Fruit fly (Drosophila melanogaster) whole organism, embryonic: ENCODE data around the gene mora.

Source experiments
- Antp ChIP-seq: fragments of 200-800 bp; sonication (Bioruptor generic); optimal IDR thresholded peaks from 3 replicates; lab custom pipeline; 2016; ENCODE audit warnings: missing biosample characterization, missing genetic modification characterization
- CG10366 ChIP-seq: fragments of 200-800 bp; sonication (Bioruptor generic); IDR thresholded peaks from 2 replicates; pipeline ENCODE4 v1.3.6; 2022; ENCODE audit warnings: missing biosample characterization, missing genetic modification characterization
- CG11398 ChIP-seq: fragments of 200-800 bp; sonication (Bioruptor generic); optimal IDR thresholded peaks from 2 replicates; lab custom pipeline; 2016; ENCODE audit warnings: missing biosample characterization, missing genetic modification characterization
- CG11456 ChIP-seq: fragments of 200-800 bp; sonication (Bioruptor generic); IDR thresholded peaks from 3 replicates; pipeline ENCODE4 v1.3.6; 2022; ENCODE audit warnings: missing biosample characterization, missing genetic modification characterization
- CG11695 ChIP-seq: fragments of 200-800 bp; sonication (Bioruptor generic); IDR thresholded peaks from 3 replicates; pipeline ENCODE4 v1.3.6; 2022; ENCODE audit warnings: missing biosample characterization, missing genetic modification characterization
- CG12104 ChIP-seq: fragments of 200-800 bp; sonication (Bioruptor generic); optimal IDR thresholded peaks from 3 replicates; lab custom pipeline; 2016; ENCODE audit warnings: missing biosample characterization, missing genetic modification characterization
- CG12391 ChIP-seq: fragments of 200-800 bp; sonication (Bioruptor generic); optimal IDR thresholded peaks from 3 replicates; lab custom pipeline; 2018; ENCODE audit warnings: missing biosample characterization, mild to moderate bottlenecking, missing genetic modification characterization, moderate library complexity
- CG1602 ChIP-seq: fragments of 200-800 bp; sonication (Bioruptor generic); optimal IDR thresholded peaks from 3 replicates; lab custom pipeline; 2016; ENCODE audit warnings: missing biosample characterization, missing genetic modification characterization
- CG1603 ChIP-seq: fragments of 200-800 bp; sonication (Bioruptor generic); optimal IDR thresholded peaks from 2 replicates; lab custom pipeline; 2019; ENCODE audit warnings: missing biosample characterization, mild to moderate bottlenecking, missing genetic modification characterization, moderate library complexity
- CG2129 ChIP-seq: fragments of 200-800 bp; sonication (Bioruptor generic); IDR thresholded peaks from 2 replicates; pipeline ENCODE4 v1.3.6; 2022; ENCODE audit warnings: missing biosample characterization, missing genetic modification characterization; ENCODE audit not compliant: partially characterized antibody
- CG30403 ChIP-seq: fragments of 200-800 bp; sonication (Bioruptor generic); optimal IDR thresholded peaks from 3 replicates; lab custom pipeline; 2016; ENCODE audit warnings: missing biosample characterization, missing genetic modification characterization
- CG4424 ChIP-seq: fragments of 200-800 bp; sonication (Bioruptor generic); optimal IDR thresholded peaks from 3 replicates; lab custom pipeline; 2016; ENCODE audit warnings: missing biosample characterization, missing genetic modification characterization
- CG4730 ChIP-seq: fragments of 200-800 bp; sonication (Bioruptor generic); IDR thresholded peaks from 2 replicates; pipeline ENCODE4 v1.3.6; 2022; ENCODE audit warnings: missing biosample characterization, missing genetic modification characterization
- CG6813 ChIP-seq: fragments of 200-800 bp; sonication (Bioruptor generic); optimal IDR thresholded peaks from 2 replicates; lab custom pipeline; 2017; ENCODE audit warnings: missing biosample characterization, missing genetic modification characterization, mild to moderate bottlenecking, moderate library complexity, missing genetic modification reagents
- CG7839 ChIP-seq: fragments of 200-800 bp; sonication (Bioruptor generic); optimal IDR thresholded peaks from 3 replicates; lab custom pipeline; 2018; ENCODE audit warnings: missing biosample characterization, mild to moderate bottlenecking, missing genetic modification characterization, moderate library complexity
- CG8388 ChIP-seq: fragments of 200-800 bp; sonication (Bioruptor generic); optimal IDR thresholded peaks from 2 replicates; lab custom pipeline; 2019; ENCODE audit warnings: missing biosample characterization, mild to moderate bottlenecking, missing genetic modification characterization, moderate library complexity
- CG9609 ChIP-seq: fragments of 200-800 bp; sonication (Bioruptor generic); optimal IDR thresholded peaks from 3 replicates; lab custom pipeline; 2016; ENCODE audit warnings: missing biosample characterization, missing genetic modification characterization
- CrebB ChIP-seq: fragments of 200-800 bp; sonication (Bioruptor generic); optimal IDR thresholded peaks from 3 replicates; lab custom pipeline; 2018; ENCODE audit warnings: missing biosample characterization, mild to moderate bottlenecking, missing genetic modification characterization
- Doc2 ChIP-seq: fragments of 200-800 bp; sonication (Bioruptor generic); IDR thresholded peaks from 2 replicates; pipeline ENCODE4 v1.3.6; 2022; ENCODE audit warnings: missing biosample characterization, missing genetic modification characterization
- H15 ChIP-seq: fragments of 200-800 bp; sonication (Bioruptor generic); IDR thresholded peaks from 3 replicates; pipeline ENCODE4 v1.3.6; 2022; ENCODE audit warnings: missing biosample characterization, missing genetic modification characterization
- HLH3B ChIP-seq: fragments of 200-800 bp; sonication (Bioruptor generic); IDR thresholded peaks from 2 replicates; pipeline ENCODE4 v1.3.6; 2022; ENCODE audit warnings: missing biosample characterization, missing genetic modification characterization
- Hr51 ChIP-seq, 2 experiments: fragments of 200-800 bp; sonication (Bioruptor generic); optimal IDR thresholded peaks; 2 replicates in 1 of 2; 3 replicates in 1 of 2; lab custom pipeline; 2016 to 2018; ENCODE audit warnings: missing biosample characterization in 2 of 2, missing genetic modification characterization in 2 of 2, mild to moderate bottlenecking in 1 of 2, moderate library complexity in 1 of 2
- Meics ChIP-seq: fragments of 200-800 bp; sonication (Bioruptor generic); optimal IDR thresholded peaks from 2 replicates; lab custom pipeline; 2017; ENCODE audit warnings: missing biosample characterization, mild to moderate bottlenecking, missing genetic modification characterization
- Pdp1 ChIP-seq, 2 experiments: fragments of 200-800 bp; sonication (Bioruptor generic); optimal IDR thresholded peaks; 3 replicates each; lab custom pipeline; 2016; ENCODE audit warnings: missing biosample characterization in 2 of 2, missing genetic modification characterization in 2 of 2, mild to moderate bottlenecking in 1 of 2, moderate library complexity in 1 of 2
- Sox102F ChIP-seq: fragments of 200-800 bp; sonication (Bioruptor generic); optimal IDR thresholded peaks from 2 replicates; lab custom pipeline; 2018; ENCODE audit warnings: missing biosample characterization, mild to moderate bottlenecking, missing genetic modification characterization, moderate library complexity
- Ssrp ChIP-seq: fragments of 200-800 bp; sonication (Bioruptor generic); optimal IDR thresholded peaks from 2 replicates; lab custom pipeline; 2018; ENCODE audit warnings: missing biosample characterization, mild to moderate bottlenecking, missing genetic modification characterization, moderate library complexity
- Xbp1 ChIP-seq: fragments of 200-800 bp; sonication (Bioruptor generic); optimal IDR thresholded peaks from 3 replicates; lab custom pipeline; 2016; ENCODE audit warnings: missing biosample characterization, mild to moderate bottlenecking, missing genetic modification characterization
- bab2 ChIP-seq: fragments of 200-800 bp; sonication (Bioruptor generic); optimal IDR thresholded peaks from 2 replicates; lab custom pipeline; 2016; ENCODE audit warnings: missing biosample characterization, missing genetic modification characterization
- croc ChIP-seq: fragments of 200-800 bp; sonication (Bioruptor generic); conservative IDR thresholded peaks from 3 replicates; pipeline ENCODE4 v1.3.6; 2022; ENCODE audit warnings: missing biosample characterization, missing genetic modification characterization
- dpn ChIP-seq, 2 experiments: fragments of 200-800 bp; sonication (Bioruptor generic); optimal IDR thresholded peaks; 3 replicates each; lab custom pipeline; 2016; ENCODE audit warnings: missing biosample characterization in 2 of 2, missing genetic modification characterization in 2 of 2
- esg ChIP-seq: fragments of 200-800 bp; sonication (Bioruptor generic); conservative IDR thresholded peaks from 2 replicates; pipeline ENCODE4 v1.3.6; 2022; ENCODE audit warnings: missing biosample characterization, missing genetic modification characterization
- ewg ChIP-seq: fragments of 200-800 bp; sonication (Bioruptor generic); optimal IDR thresholded peaks from 3 replicates; lab custom pipeline; 2017; ENCODE audit warnings: mild to moderate bottlenecking, missing biosample characterization, missing genetic modification reagents, missing genetic modification characterization
- fd96Cb ChIP-seq: fragments of 200-800 bp; sonication (Bioruptor generic); optimal IDR thresholded peaks from 2 replicates; lab custom pipeline; 2018; ENCODE audit warnings: missing biosample characterization, mild to moderate bottlenecking, missing genetic modification characterization, moderate library complexity
- ind ChIP-seq: fragments of 200-800 bp; sonication (Bioruptor generic); optimal IDR thresholded peaks from 3 replicates; lab custom pipeline; 2016; ENCODE audit warnings: missing biosample characterization, missing genetic modification characterization
- kay ChIP-seq: fragments of 200-800 bp; sonication (Bioruptor generic); optimal IDR thresholded peaks from 2 replicates; lab custom pipeline; 2016; ENCODE audit warnings: missing biosample characterization, missing genetic modification characterization
- lab ChIP-seq: fragments of 200-800 bp; sonication (Bioruptor generic); optimal IDR thresholded peaks from 3 replicates; lab custom pipeline; 2017; ENCODE audit warnings: missing biosample characterization, missing genetic modification characterization, mild to moderate bottlenecking, moderate library complexity, missing genetic modification reagents
- lola ChIP-seq, 3 experiments: fragments of >200 bp in 2 of 3; fragments of 200-800 bp in 1 of 3; sonication (Bioruptor generic) in 1 of 3; optimal IDR thresholded peaks; 2 replicates each; lab custom pipeline; 2017 to 2019; ENCODE audit warnings: missing biosample characterization in 3 of 3, missing genetic modification characterization in 3 of 3, mild to moderate bottlenecking in 1 of 3, moderate library complexity in 1 of 3
- nmo ChIP-seq: fragments of 200-800 bp; sonication (Bioruptor generic); optimal IDR thresholded peaks from 2 replicates; lab custom pipeline; 2018; ENCODE audit warnings: missing biosample characterization, mild to moderate bottlenecking, missing genetic modification characterization, moderate library complexity
- nom ChIP-seq: fragments of 200-800 bp; sonication (Bioruptor generic); optimal IDR thresholded peaks from 2 replicates; lab custom pipeline; 2017; ENCODE audit warnings: missing biosample characterization, missing genetic modification characterization, mild to moderate bottlenecking, moderate library complexity, missing genetic modification reagents
- p53 ChIP-seq: fragments of 200-800 bp; sonication (Bioruptor generic); optimal IDR thresholded peaks from 2 replicates; lab custom pipeline; 2016; ENCODE audit warnings: missing biosample characterization, missing genetic modification characterization
- pb ChIP-seq: fragments of 200-800 bp; sonication (Bioruptor generic); optimal IDR thresholded peaks from 3 replicates; lab custom pipeline; 2016; ENCODE audit warnings: missing biosample characterization, missing genetic modification characterization
- prd ChIP-seq, 3 experiments: fragments of >200 bp in 2 of 3; fragments of 200-800 bp in 1 of 3; sonication (Bioruptor generic) in 1 of 3; optimal IDR thresholded peaks in 2 of 3; IDR thresholded peaks in 1 of 3; 2 replicates in 2 of 3; 3 replicates in 1 of 3; pipeline versions ENCODE4 v1.3.6 to Lab custom; 2017 to 2022; ENCODE audit warnings: missing biosample characterization in 1 of 3, missing genetic modification characterization in 1 of 3
- psq ChIP-seq: fragments of 200-800 bp; sonication (Bioruptor generic); optimal IDR thresholded peaks from 2 replicates; lab custom pipeline; 2017; ENCODE audit warnings: missing biosample characterization, missing genetic modification characterization
- pzg ChIP-seq: fragments of 200-800 bp; sonication (Bioruptor generic); optimal IDR thresholded peaks from 3 replicates; lab custom pipeline; 2018; ENCODE audit warnings: missing biosample characterization, mild to moderate bottlenecking, missing genetic modification characterization, moderate library complexity
- shn ChIP-seq: fragments of 200-800 bp; sonication (Bioruptor generic); optimal IDR thresholded peaks from 3 replicates; lab custom pipeline; 2016; ENCODE audit warnings: missing biosample characterization, missing genetic modification characterization
- sisA ChIP-seq: fragments of 200-800 bp; sonication (Bioruptor generic); IDR thresholded peaks from 2 replicates; pipeline ENCODE4 v1.3.6; 2022; ENCODE audit warnings: missing biosample characterization, missing genetic modification characterization
- tin ChIP-seq: fragments of 200-800 bp; sonication (Bioruptor generic); optimal IDR thresholded peaks from 3 replicates; lab custom pipeline; 2016; ENCODE audit warnings: missing biosample characterization, missing genetic modification characterization

Gene mora

DNA sequence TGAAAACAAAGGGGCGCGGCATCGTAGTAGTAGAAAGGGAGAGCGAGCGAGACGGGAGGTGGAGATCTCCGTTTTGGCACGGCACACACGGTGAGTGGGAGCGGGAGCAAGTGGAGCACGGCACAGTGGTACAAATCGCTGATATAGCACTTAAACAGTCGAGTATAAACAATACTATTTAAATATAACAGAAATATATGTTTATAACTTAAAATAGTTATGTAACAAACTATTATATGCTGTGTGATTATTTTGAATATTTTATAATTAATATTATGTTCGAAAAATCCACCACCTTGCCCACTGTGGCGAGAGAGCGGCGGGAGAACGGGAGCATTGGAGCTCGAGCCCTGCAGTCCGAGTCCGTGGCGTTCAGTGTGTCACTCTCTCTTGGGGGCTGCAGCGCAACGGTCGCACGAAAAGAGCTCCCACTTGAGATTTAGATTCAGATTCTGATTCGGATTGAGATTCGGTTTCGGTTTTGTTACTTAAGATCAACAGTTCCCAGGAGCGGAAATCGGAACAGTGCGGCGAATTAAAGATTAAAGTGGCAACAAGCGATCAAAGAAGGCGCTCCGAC lies 45.1 kb upstream of the mora start, which contains the start of gene Kal1 (continued):
- TF ChIP-seq CG2129 (GFP tag; lab: Robert Waterston, UW) (no peak), Doc2 (GFP tag; lab: Robert Waterston, UW) (peak; percentile 65; the same call in 1 of the 2 replicates), Meics (peak; percentile 82), pzg (GFP tag; lab: Kevin White, UChicago) (no peak), CG11398 (GFP tag; lab: Kevin White, UChicago) (no peak), psq (GFP tag; lab: Kevin White, UChicago) (peak; percentile 45), pb (no peak), CG7839 (peak; percentile 94), CG12104 (peak; percentile 80), Sox102F (GFP tag; lab: Kevin White, UChicago) (peak; percentile 96)
- TF ChIP-seq, all 482 proteins: peak for 359

DNA sequence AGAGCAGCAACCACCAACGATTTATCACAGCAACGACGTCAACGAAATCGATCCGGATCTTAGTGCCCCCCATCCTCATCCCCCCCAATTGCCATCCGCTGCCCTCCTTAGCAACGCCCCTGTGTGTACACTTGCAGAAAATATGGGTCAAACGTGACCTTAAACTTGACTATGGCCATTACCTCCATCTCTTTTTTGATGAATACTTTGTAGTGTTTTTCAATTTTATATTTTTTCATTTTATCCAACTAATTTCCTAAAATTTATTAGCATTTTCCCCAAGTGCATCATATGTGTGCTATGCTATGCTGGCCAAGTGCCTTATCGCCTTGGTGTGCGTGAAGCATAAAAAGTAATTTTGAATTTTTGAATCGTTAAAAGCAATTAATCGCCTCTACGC lies 43.2 kb upstream of the mora start:
- TF ChIP-seq fd96Cb (tag; lab: Kevin White, UChicago), result peak; percentile 40
- peak; percentile 15 for TF ChIP-seq ewg (GFP tag; lab: Kevin White, UChicago)
- TF ChIP-seq CG11456 (GFP tag; lab: Robert Waterston, UW), result no peak
- TF ChIP-seq CG11695, result peak; percentile 59; the same call in 1 of the 3 replicates
- peak; percentile 12 for TF ChIP-seq CG8388 (GFP tag; lab: Kevin White, UChicago)
- peak; percentile 19 for TF ChIP-seq tin
- peak; percentile 3 for TF ChIP-seq CG1602
- no peak for TF ChIP-seq p53
- TF ChIP-seq croc (GFP tag; lab: Robert Waterston, UW), result 0 out of 3 replicates have a peak, but pooled peaks have one; percentile 17
- peak; percentile 25 for TF ChIP-seq CG1603 (tag; lab: Kevin White, UChicago)
- peak; percentile 21; the same call in 1 of the 2 replicates for TF ChIP-seq CG10366 (GFP tag; lab: Robert Waterston, UW)
- peak; percentile 36 for TF ChIP-seq CG12391 (tag; lab: Kevin White, UChicago)
- peak; percentile 5 for TF ChIP-seq CG9609
- TF ChIP-seq CG6813 (GFP tag; lab: Kevin White, UChicago), result no peak
- 0 out of 3 replicates have a peak, but pooled peaks have one; percentile 41 for TF ChIP-seq H15 (GFP tag; lab: Robert Waterston, UW)
- TF ChIP-seq nom (GFP tag; lab: Kevin White, UChicago), result peak; percentile 81
- peak in 1 of 2 experiments; percentile 14 for TF ChIP-seq dpn (GFP tag; optimal IDR thresholded peaks at IDR 0.05; lab: Kevin White, UChicago)
- TF ChIP-seq Pdp1 (GFP tag; optimal IDR thresholded peaks at IDR 0.05; lab: Kevin White, UChicago), result peak in 1 of 2 experiments; percentile 6
- 0 out of 2 replicates have a peak, but pooled peaks have one; percentile 19 for TF ChIP-seq CG4730 (GFP tag; lab: Robert Waterston, UW)
- TF ChIP-seq ind, result peak; percentile 23
- TF ChIP-seq prd (optimal IDR thresholded peaks at IDR 0.05; lab: Kevin White, UChicago), result no peak
- peak; percentile 38; the same call in 1 of the 3 replicates for TF ChIP-seq prd (GFP tag; IDR thresholded peaks at IDR 0.05; lab: Robert Waterston, UW)
- TF ChIP-seq nmo (GFP tag; lab: Kevin White, UChicago), result peak; percentile 40
- TF ChIP-seq HLH3B (GFP tag; lab: Robert Waterston, UW), result peak; percentile 32; the same call in 1 of the 2 replicates
- TF ChIP-seq CG30403 (GFP tag; lab: Kevin White, UChicago), result peak; percentile 11
- no peak for TF ChIP-seq Antp (GFP tag; lab: Kevin White, UChicago)
- TF ChIP-seq Ssrp (tag; lab: Kevin White, UChicago), result peak; percentile 7
- peak; percentile 15 for TF ChIP-seq CG4424 (GFP tag; lab: Kevin White, UChicago)
- peak in 1 of 3 experiments; percentile 3 for TF ChIP-seq lola (GFP tag; optimal IDR thresholded peaks at IDR 0.05; lab: Kevin White, UChicago)
- no peak for TF ChIP-seq shn (GFP tag; lab: Kevin White, UChicago)
- TF ChIP-seq sisA (GFP tag; lab: Robert Waterston, UW), result peak; percentile 60
- peak; percentile 43 for TF ChIP-seq CG7839
- peak; percentile 8 for TF ChIP-seq bab2 (GFP tag; lab: Kevin White, UChicago)
- TF ChIP-seq Xbp1 (GFP tag; lab: Kevin White, UChicago), result peak; percentile 24
- peak; percentile 31; the same call in 1 of the 2 replicates for TF ChIP-seq esg (GFP tag; lab: Robert Waterston, UW)
- TF ChIP-seq CrebB, result no peak
- no peak for TF ChIP-seq kay (GFP tag; lab: Kevin White, UChicago)
- peak in 1 of 2 experiments; percentile 20 for TF ChIP-seq Hr51 (GFP tag; optimal IDR thresholded peaks at IDR 0.05; lab: Kevin White, UChicago)
- peak; percentile 24 for TF ChIP-seq lab (GFP tag; lab: Kevin White, UChicago)
